Worm (Caenorhabditis elegans) whole organism, young adult: ENCODE results near the gene Y54G11A.4.

Experiments used
- K11D2.4 ChIP-seq: fragments of 200-800 bp; sonication (Bioruptor generic); IDR thresholded peaks from 2 replicates; pipeline ENCODE4 v1.3.6; 2022; ENCODE audit warnings: missing genetic modification reagents, missing genetic modification characterization, missing compliant biosample characterization
- Y95B8A.8 ChIP-seq: fragments of 200-800 bp; sonication (Bioruptor generic); IDR thresholded peaks from 2 replicates; pipeline ENCODE4 v1.3.6; 2022; ENCODE audit warnings: missing genetic modification reagents, missing genetic modification characterization, missing compliant biosample characterization
- him-1 ChIP-seq: sonication (generic microtip); optimal IDR thresholded peaks from 2 replicates; lab custom pipeline; 2016; ENCODE audit warnings: missing genotype, missing genetic modification reagents, missing genetic modification characterization, missing compliant biosample characterization
- madf-6 ChIP-seq: fragments of 200-800 bp; sonication (Bioruptor generic); IDR thresholded peaks from 2 replicates; pipeline ENCODE4 v1.3.6; 2022; ENCODE audit warnings: missing genetic modification reagents, missing genetic modification characterization, missing compliant biosample characterization
- madf-8 ChIP-seq: fragments of 200-800 bp; sonication (Bioruptor generic); conservative IDR thresholded peaks from 2 replicates; pipeline ENCODE4 v1.3.6; 2022; ENCODE audit warnings: missing genetic modification reagents, missing genetic modification characterization, missing compliant biosample characterization
- nfya-2 ChIP-seq: fragments of 200-800 bp; sonication (Bioruptor generic); IDR thresholded peaks from 2 replicates; pipeline ENCODE4 v1.3.6; 2022; ENCODE audit warnings: missing genetic modification reagents, missing genetic modification characterization, missing compliant biosample characterization
- tlf-1 ChIP-seq: fragments of 200-800 bp; sonication (Bioruptor generic); optimal IDR thresholded peaks from 2 replicates; lab custom pipeline; 2018; ENCODE audit warnings: mild to moderate bottlenecking, missing genetic modification characterization, missing compliant biosample characterization
- ztf-6 ChIP-seq: fragments of 200-800 bp; sonication (Bioruptor generic); IDR thresholded peaks from 2 replicates; pipeline ENCODE4 v1.3.6; 2022; ENCODE audit warnings: missing genetic modification reagents, missing genetic modification characterization, missing compliant biosample characterization

DNA sequence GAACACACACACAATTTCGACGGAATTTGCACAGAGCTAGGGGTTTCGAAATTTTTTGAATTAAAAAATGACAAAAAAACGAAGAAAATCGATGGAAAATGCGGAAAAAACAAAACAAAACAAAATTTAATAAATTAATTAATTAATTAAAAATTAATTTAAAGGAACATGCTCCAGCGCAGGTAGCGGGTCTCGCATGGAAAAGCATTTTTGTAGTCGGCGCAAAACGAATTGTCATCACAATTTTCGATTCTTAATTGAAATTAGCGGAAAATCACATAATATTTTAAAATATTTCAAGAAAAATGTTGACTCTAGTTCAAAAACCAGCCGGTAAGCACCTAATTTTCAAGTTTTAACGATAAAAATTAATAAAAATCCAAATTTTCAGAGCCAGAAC is 16.2 kb upstream of the Y54G11A.4 start, which contains the start of gene Y54G11A.3:
- TF ChIP-seq madf-6 (GFP tag; lab: Robert Waterston, UW) (peak; percentile 63; the same call in 1 of the 2 replicates), Y95B8A.8 (GFP tag; lab: Robert Waterston, UW) (no peak), him-1 (no peak), ztf-6 (GFP tag; lab: Robert Waterston, UW) (no peak), K11D2.4 (GFP tag; lab: Robert Waterston, UW) (no peak), tlf-1 (no peak), nfya-2 (GFP tag; lab: Robert Waterston, UW) (no peak), madf-8 (GFP tag; lab: Robert Waterston, UW) (no peak)
